Worm (Caenorhabditis elegans) whole organism, L4/young adult: ENCODE results near the gene W04E12.4.
"Not testable (repeated sequence)": the region's sequence is repeated elsewhere in the genome, so short reads cannot be mapped to it uniquely, and the experiment has no call there.

ENCODE experiments used
- W03F9.2 ChIP-seq: fragments of 150-350 bp; optimal IDR thresholded peaks from 2 replicates; lab custom pipeline; 2014; ENCODE audit warnings: missing biosample characterization, missing genetic modification characterization
- dao-5 ChIP-seq: sonication (generic microtip); optimal IDR thresholded peaks from 2 replicates; lab custom pipeline; 2016; ENCODE audit warnings: missing genotype, missing genetic modification characterization, moderate library complexity, missing compliant biosample characterization
- him-1 ChIP-seq: sonication (generic microtip); optimal IDR thresholded peaks from 2 replicates; lab custom pipeline; 2016; ENCODE audit warnings: missing genotype, missing genetic modification reagents, missing genetic modification characterization, missing compliant biosample characterization

W04E12.4 gene

DNA sequence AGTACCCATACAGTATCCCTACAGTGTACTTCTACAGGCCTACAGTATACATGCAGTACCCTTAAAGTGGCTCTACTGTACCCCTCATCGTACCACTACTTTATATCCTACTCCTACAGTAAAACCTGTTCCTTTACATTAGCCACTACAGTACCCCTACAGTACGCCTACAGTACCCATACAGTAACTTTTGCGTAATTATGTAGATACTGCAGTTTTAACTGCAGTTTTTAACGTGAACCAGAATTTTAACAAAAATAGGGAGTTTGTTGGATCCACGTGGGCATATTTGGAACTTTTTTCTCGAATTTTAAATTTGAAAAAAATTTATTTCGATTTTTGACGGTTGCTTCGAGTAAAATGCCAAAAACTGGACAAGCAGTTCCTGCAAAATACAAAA is at the start of gene W04E12.4:
Gene W04E12.4 (plus strand): TSS at position 301 of the 400 bp plus-strand sequence.
- TF ChIP-seq W03F9.2 (tag; lab: Kevin White, UChicago) (no peak), him-1 (tag; lab: Kevin White, UChicago) (no peak), dao-5 (tag; lab: Kevin White, UChicago) (no peak)

DNA sequence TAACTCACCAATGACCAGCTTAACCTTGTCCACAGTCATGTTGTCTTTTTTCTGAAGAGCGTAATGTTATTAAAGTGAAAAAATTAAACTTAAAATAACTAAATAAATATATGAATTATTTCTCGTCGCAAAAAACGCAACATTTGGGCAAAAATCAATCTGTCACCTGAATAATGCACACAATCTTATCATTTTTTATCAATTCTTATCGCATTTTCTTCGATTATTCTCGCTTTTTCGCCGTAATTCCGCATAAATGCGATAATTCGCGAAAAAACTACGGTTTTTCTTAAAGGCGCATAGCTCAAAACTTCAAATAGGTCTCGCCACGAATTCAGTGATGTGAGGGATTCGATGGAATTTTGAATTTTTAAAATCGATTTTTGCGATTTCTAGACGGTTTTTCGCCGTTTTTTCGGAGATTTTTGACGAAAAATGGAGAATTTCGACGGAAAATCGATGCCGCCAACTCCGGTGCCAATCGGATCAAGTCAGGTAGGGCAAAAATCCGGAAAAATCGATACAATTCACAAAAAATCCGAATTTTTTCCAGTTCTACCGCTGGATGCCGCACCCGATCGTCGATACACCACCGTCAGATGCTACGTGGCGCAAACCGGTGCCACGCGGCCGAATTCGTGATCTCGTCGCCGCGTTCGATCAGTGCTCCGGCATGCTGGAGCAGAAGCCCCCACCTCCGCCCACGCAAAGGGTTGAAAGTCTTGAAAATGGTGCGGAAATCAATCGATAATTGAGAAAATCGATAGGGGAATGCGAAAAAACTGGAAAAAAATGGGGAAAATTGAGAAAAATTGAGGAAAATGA is 45.8 kb upstream of the W04E12.4 start, which contains the start of the genes Y43F8C.13 and ani-3:
Gene Y43F8C.13 (minus strand): TSS at position 51 of the 825 bp plus-strand sequence.
Gene ani-3 (plus strand): TSS at position 385 of the 825 bp plus-strand sequence.
- TF ChIP-seq W03F9.2 (tag; lab: Kevin White, UChicago): no peak
- no peak for TF ChIP-seq him-1 (tag; lab: Kevin White, UChicago)
- no peak for TF ChIP-seq dao-5 (tag; lab: Kevin White, UChicago)

DNA sequence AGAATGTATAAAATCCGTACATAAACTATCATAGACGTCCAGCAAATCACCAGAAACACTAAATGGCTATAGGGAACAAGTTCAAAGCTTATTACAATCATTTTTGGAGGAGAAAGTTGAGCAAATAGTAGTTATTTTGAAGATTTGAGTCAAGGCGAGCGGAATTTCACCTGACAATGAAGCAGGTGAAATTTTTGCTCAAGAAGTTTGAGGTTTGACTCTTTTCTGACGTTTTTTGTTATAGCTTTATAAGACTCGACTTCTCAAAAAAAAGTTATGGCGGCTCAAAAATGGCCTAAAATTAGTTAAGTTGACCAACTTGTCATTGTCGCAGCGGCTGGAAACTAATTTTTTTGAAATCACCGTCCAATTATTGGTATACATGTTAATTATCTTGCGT is 34.6 kb upstream of the W04E12.4 start, which contains the start of gene srv-3:
Gene srv-3 (minus strand): TSS at position 101 of the 400 bp plus-strand sequence.
- no peak for TF ChIP-seq him-1 (tag; lab: Kevin White, UChicago)
- TF ChIP-seq dao-5 (tag; lab: Kevin White, UChicago): no peak
- no peak for TF ChIP-seq W03F9.2 (tag; lab: Kevin White, UChicago)

DNA sequence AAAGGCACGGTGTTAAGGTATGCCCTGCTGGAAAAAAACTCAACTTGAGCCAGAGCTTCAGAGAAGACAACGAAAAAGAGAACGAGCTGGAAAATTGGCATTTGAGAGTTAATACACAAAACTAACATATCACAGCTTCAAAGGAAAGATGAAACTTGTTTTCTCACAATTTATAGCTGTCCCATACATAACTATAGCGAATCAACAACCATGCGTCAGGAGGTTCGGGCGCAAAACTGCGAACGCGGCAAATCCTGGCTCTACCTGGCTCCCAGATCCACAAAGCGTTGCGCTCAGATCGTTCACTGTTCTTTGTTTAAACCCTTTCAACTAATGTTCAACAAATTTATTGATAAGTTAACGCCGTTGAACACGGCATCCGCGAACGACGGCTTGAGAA is 32.9 kb upstream of the W04E12.4 start, which contains the start of gene Y43F8C.15:
Gene Y43F8C.15 (minus strand): TSS at position 101 of the 400 bp plus-strand sequence.
- TF ChIP-seq W03F9.2, dao-5, him-1 (tag; lab: Kevin White, UChicago): not testable (repeated sequence)

DNA sequence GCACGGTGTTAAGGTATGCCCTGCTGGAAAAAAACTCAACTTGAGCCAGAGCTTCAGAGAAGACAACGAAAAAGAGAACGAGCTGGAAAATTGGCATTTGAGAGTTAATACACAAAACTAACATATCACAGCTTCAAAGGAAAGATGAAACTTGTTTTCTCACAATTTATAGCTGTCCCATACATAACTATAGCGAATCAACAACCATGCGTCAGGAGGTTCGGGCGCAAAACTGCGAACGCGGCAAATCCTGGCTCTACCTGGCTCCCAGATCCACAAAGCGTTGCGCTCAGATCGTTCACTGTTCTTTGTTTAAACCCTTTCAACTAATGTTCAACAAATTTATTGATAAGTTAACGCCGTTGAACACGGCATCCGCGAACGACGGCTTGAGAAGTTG is 31.8 kb upstream of the W04E12.4 start, which contains the start of gene Y43F8C.23:
Gene Y43F8C.23 (minus strand): TSS at position 101 of the 400 bp plus-strand sequence.
- TF ChIP-seq him-1, W03F9.2, dao-5 (tag; lab: Kevin White, UChicago): not testable (repeated sequence)

DNA sequence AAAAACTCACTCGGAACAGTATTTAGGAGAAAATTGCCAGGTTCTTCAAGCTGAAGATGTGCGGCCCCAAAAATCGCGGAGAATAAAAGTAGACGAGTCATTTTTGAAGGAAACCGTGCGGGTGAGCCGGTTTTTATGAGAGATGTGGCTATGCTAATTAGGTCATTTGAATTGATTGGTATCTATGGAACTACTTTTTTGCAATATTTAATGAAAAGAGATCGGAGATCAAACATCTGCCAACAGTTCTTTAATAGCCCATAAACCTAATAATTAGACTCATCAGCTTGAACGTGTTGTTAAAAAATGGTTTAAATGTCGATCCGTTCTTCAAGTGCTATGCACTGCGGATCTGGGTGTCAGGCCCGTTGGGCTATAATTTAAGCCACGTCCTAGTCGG is 28.0 kb upstream of the W04E12.4 start, which contains the start of gene Y43F8C.16:
Gene Y43F8C.16 (minus strand): TSS at position 101 of the 400 bp plus-strand sequence.
- TF ChIP-seq him-1 (tag; lab: Kevin White, UChicago) (no peak), W03F9.2 (tag; lab: Kevin White, UChicago) (no peak), dao-5 (tag; lab: Kevin White, UChicago) (no peak)

DNA sequence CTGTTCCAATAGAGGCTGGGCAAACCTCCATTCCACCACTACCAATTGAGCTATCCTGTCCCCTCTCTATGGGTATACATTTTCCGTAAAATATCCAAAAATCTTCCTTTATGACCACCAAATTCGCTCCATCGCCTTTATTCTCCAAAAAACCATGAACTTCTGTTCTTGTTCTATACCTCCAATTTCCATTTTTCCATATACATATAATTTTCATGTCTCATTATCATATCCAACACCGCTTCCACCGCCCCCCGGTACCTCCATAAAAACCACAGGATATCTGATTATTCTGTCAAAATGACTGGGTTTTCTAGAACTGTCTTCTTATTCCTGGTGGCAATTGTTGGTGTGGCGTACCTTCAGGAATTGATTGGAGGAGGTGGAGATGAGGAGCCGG is 27.6 kb upstream of the W04E12.4 start, which contains the start of gene Y43F8C.17:
Gene Y43F8C.17 (plus strand): TSS at position 301 of the 400 bp plus-strand sequence.
- TF ChIP-seq him-1 (tag; lab: Kevin White, UChicago) (no peak), dao-5 (tag; lab: Kevin White, UChicago) (no peak)

DNA sequence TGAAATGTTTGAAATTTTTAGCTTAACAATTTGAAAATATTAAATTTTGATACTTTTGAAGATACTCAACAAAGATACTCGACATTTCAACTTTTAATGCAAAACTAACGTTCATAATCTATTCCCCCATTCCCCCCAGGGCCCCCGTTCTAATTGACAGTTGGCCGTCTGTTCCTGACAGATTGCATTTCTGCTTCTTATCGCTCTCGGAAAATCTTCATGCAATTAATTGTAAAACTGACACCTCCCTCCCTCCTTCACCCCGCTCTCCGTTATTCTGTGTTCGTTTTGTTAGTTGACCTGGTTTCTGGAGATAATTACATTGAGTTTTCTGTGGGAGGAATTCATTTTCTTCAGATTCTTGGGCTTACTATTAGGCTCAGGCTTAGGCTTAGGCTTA is 25.5 kb upstream of the W04E12.4 start:
- TF ChIP-seq W03F9.2 (tag; lab: Kevin White, UChicago) (no peak), dao-5 (tag; lab: Kevin White, UChicago) (no peak), him-1 (tag; lab: Kevin White, UChicago) (no peak)

DNA sequence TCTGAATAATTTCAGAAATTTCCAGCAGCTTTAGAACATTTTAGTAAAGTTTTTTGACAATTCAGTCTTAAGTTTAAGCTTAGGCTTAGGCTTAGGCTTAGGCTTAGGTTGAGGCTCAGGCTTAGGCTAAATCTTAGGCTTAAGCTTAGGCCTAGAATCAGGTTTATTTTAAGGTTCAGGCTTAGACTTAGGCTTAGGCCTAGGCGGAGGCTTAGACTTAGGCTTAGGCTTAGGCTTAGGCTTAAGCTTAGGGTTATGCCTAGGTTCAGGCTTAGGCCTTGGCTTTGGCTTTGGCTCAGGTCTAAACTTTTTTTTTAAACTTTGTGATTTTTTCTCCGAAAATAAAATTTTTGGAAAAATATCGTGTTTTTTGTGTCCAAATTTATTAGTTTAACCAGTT is 24.7 kb upstream of the W04E12.4 start:
- TF ChIP-seq dao-5 (tag; lab: Kevin White, UChicago) (no peak), him-1 (tag; lab: Kevin White, UChicago) (no peak), W03F9.2 (tag; lab: Kevin White, UChicago) (no peak)

DNA sequence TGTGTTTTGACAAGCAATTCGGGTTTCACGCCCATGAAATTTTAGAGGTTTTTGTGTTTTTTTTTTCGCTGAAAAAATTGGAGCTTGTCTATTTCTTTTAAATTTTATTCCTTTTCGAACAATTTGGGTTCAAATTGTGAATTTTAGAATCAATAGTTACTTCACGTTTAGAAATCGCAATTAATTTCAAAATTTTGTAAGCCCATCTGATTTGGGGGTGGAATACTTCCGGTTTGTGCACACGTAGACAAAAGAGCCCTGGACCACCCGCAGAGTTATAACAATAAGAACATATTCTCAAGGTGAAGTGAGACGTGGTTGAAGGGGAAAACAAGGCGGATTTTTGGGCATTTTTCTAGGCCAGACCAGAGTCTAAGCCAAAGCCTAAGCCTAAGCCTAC is 24.2 kb upstream of the W04E12.4 start, which contains the start of gene Y116F11A.6:
Gene Y116F11A.6 (plus strand): TSS at position 301 of the 400 bp plus-strand sequence.
- TF ChIP-seq dao-5 (tag; lab: Kevin White, UChicago) (no peak), W03F9.2 (tag; lab: Kevin White, UChicago) (no peak), him-1 (tag; lab: Kevin White, UChicago) (no peak)

DNA sequence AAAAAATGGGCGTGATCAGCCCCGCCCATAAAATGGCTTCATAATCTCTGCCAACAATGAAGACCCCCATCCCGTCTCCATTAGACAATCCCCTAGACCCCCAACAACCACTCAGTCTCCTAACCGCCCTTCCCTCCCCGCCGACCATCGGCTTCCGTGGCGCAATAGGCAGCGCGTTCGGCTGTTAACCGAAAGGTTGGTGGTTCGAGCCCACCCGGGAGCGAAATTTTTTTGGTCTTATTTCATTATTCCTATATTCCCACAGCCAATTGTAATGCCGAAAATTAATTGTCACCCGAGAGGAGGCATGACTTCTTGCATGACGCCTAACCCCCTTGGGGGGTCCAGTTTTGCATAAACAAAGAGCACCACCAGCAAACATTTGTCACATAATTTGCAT is 20.5 kb upstream of the W04E12.4 start:
- TF ChIP-seq W03F9.2 (tag; lab: Kevin White, UChicago) (no peak), dao-5 (tag; lab: Kevin White, UChicago) (no peak), him-1 (tag; lab: Kevin White, UChicago) (no peak)

DNA sequence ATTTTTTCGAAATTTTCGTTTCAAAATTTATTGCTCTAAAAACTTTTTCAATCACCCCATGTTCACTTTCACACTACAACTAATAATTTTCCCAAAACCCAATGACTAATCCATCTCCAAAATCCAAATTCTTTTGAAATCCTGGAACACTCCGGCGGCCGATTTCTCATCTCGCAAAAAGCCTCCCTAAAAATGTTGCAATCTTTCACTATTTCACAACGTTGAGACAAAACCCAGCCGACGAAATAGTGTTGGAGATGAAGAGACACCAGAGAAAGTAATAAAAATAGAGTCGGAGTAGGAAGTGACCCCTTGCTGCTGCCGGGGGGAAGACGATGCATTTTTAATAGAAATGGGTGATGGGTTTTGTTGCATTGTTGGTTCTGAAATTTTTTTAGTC is 18.8 kb upstream of the W04E12.4 start:
- TF ChIP-seq dao-5 (tag; lab: Kevin White, UChicago) (no peak), him-1 (tag; lab: Kevin White, UChicago) (no peak), W03F9.2 (tag; lab: Kevin White, UChicago) (no peak)

DNA sequence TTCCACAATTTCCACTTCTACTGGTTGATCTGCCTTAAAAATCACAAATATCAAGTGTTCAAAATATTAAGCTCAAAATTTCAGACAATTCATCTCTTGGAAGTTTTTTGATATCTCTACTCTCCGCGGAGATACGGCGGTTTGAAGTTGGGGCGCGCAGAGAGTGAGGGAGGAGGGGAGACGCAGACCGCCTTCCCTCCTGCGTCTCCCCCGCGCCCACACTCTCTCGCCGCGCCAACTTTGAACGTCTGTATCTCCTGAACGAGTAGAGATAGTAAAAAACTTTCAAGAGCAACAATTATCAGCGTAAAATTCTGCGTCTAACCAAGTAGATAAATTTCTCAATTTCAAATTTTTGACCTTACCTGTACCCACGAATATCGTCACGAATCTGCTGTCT is 15.4 kb upstream of the W04E12.4 start:
- TF ChIP-seq dao-5 (tag; lab: Kevin White, UChicago) (no peak), W03F9.2 (tag; lab: Kevin White, UChicago) (no peak), him-1 (tag; lab: Kevin White, UChicago) (no peak)
